Worm (Caenorhabditis elegans) whole organism, young adult: ENCODE data around the gene F08H9.4.

Experiments
- B0019.2 ChIP-seq: fragments of 200-800 bp; sonication (Bioruptor generic); conservative IDR thresholded peaks from 2 replicates; pipeline ENCODE4 v1.3.6; 2022; ENCODE audit warnings: missing genetic modification reagents, missing genetic modification characterization, missing compliant biosample characterization
- C06A6.2 ChIP-seq: fragments of 200-800 bp; sonication (Bioruptor generic); conservative IDR thresholded peaks from 2 replicates; pipeline ENCODE4 v1.3.6; 2022; ENCODE audit warnings: missing genetic modification characterization, missing compliant biosample characterization
- C17E4.6 ChIP-seq: fragments of 200-800 bp; sonication (Bioruptor generic); IDR thresholded peaks from 2 replicates; pipeline ENCODE4 v1.3.6; 2022; ENCODE audit warnings: missing genetic modification reagents, missing genetic modification characterization, missing compliant biosample characterization
- F10E7.11 ChIP-seq: sonication (generic microtip); optimal IDR thresholded peaks from 2 replicates; lab custom pipeline; 2017; ENCODE audit warnings: mild to moderate bottlenecking, missing genetic modification characterization, moderate library complexity, missing compliant biosample characterization
- F33H1.4 ChIP-seq: fragments of 200-800 bp; sonication (Bioruptor generic); IDR thresholded peaks from 2 replicates; pipeline ENCODE4 v1.3.6; 2022; ENCODE audit warnings: missing genetic modification reagents, missing genetic modification characterization, missing compliant biosample characterization
- F39B2.1 ChIP-seq: fragments of 200-800 bp; sonication (Bioruptor generic); IDR thresholded peaks from 2 replicates; pipeline ENCODE4 v1.3.6; 2022; ENCODE audit warnings: missing genetic modification reagents, missing genetic modification characterization, missing compliant biosample characterization
- F52B5.7 ChIP-seq: sonication (generic microtip); optimal IDR thresholded peaks from 2 replicates; lab custom pipeline; 2016; ENCODE audit warnings: mild to moderate bottlenecking, missing genetic modification characterization, missing compliant biosample characterization
- F57A8.1 ChIP-seq: fragments of 200-800 bp; sonication (Bioruptor generic); optimal IDR thresholded peaks from 2 replicates; lab custom pipeline; 2018; ENCODE audit warnings: mild to moderate bottlenecking, missing genetic modification characterization, moderate library complexity, missing compliant biosample characterization
- Y53G8AR.9 ChIP-seq: fragments of 200-800 bp; sonication (Bioruptor generic); conservative IDR thresholded peaks from 2 replicates; pipeline ENCODE4 v1.3.6; 2022; ENCODE audit warnings: missing genetic modification reagents, missing genetic modification characterization, missing compliant biosample characterization
- Y79H2A.3 ChIP-seq: fragments of 200-800 bp; sonication (Bioruptor generic); conservative IDR thresholded peaks from 2 replicates; pipeline ENCODE4 v1.3.6; 2022; ENCODE audit warnings: missing genetic modification reagents, missing genetic modification characterization, missing compliant biosample characterization
- Y95B8A.8 ChIP-seq: fragments of 200-800 bp; sonication (Bioruptor generic); IDR thresholded peaks from 2 replicates; pipeline ENCODE4 v1.3.6; 2022; ENCODE audit warnings: missing genetic modification reagents, missing genetic modification characterization, missing compliant biosample characterization
- ZK185.1 ChIP-seq: sonication (generic microtip); optimal IDR thresholded peaks from 2 replicates; lab custom pipeline; 2016; ENCODE audit warnings: mild to moderate bottlenecking, missing genetic modification characterization, missing compliant biosample characterization; ENCODE audit not compliant: poor library complexity, severe bottlenecking
- akir-1 ChIP-seq: fragments of 200-800 bp; sonication (Bioruptor generic); optimal IDR thresholded peaks from 2 replicates; lab custom pipeline; 2018; ENCODE audit warnings: mild to moderate bottlenecking, missing genetic modification characterization, moderate library complexity, missing compliant biosample characterization
- ama-1 ChIP-seq, 3 experiments: fragments of 150-350 bp in 1 of 3; sonication (generic microtip) in 2 of 3; optimal IDR thresholded peaks; 2 replicates each; lab custom pipeline; 2014 to 2018; ENCODE audit warnings: missing biosample characterization in 2 of 3, missing genetic modification characterization in 2 of 3, missing genetic modification reagents in 2 of 3
- aptf-2 ChIP-seq: fragments of 200-800 bp; sonication (Bioruptor generic); conservative IDR thresholded peaks from 2 replicates; pipeline ENCODE4 v1.3.6; 2022; ENCODE audit warnings: missing genetic modification reagents, missing genetic modification characterization, missing compliant biosample characterization
- aptf-3 ChIP-seq: fragments of 200-800 bp; sonication (Bioruptor generic); IDR thresholded peaks from 2 replicates; pipeline ENCODE4 v1.3.6; 2022; ENCODE audit warnings: missing genetic modification characterization, missing compliant biosample characterization
- attf-3 ChIP-seq: fragments of 200-800 bp; sonication (Bioruptor generic); conservative IDR thresholded peaks from 2 replicates; pipeline ENCODE4 v1.3.6; 2022; ENCODE audit warnings: missing genetic modification reagents, missing genetic modification characterization, missing compliant biosample characterization
- bed-1 ChIP-seq: fragments of 200-800 bp; sonication (Bioruptor generic); IDR thresholded peaks from 2 replicates; pipeline ENCODE4 v1.3.6; 2022; ENCODE audit warnings: missing genetic modification reagents, missing genetic modification characterization, missing compliant biosample characterization
- cebp-1 ChIP-seq, 2 experiments: fragments of 200-800 bp in 1 of 2; sonication (Bioruptor generic) in 1 of 2; sonication (generic microtip) in 1 of 2; IDR thresholded peaks in 1 of 2; optimal IDR thresholded peaks in 1 of 2; 2 replicates each; pipeline versions ENCODE4 v1.3.6 to Lab custom; 2017 to 2022; ENCODE audit warnings: missing compliant biosample characterization in 2 of 2, missing genetic modification characterization in 2 of 2, mild to moderate bottlenecking in 1 of 2, missing genetic modification reagents in 1 of 2, moderate library complexity in 1 of 2
- ceh-27 ChIP-seq: fragments of 200-800 bp; sonication (Bioruptor generic); optimal IDR thresholded peaks from 2 replicates; lab custom pipeline; 2018; ENCODE audit warnings: mild to moderate bottlenecking, missing genetic modification characterization, moderate library complexity, missing compliant biosample characterization
- ceh-79 ChIP-seq: sonication (generic microtip); optimal IDR thresholded peaks from 2 replicates; lab custom pipeline; 2017; ENCODE audit warnings: mild to moderate bottlenecking, missing genetic modification characterization, missing compliant biosample characterization
- ceh-91 ChIP-seq: fragments of 200-800 bp; sonication (Bioruptor generic); IDR thresholded peaks from 2 replicates; pipeline ENCODE4 v1.3.6; 2022; ENCODE audit warnings: missing genetic modification reagents, missing genetic modification characterization, missing compliant biosample characterization
- dpl-1 ChIP-seq: fragments of 150-350 bp; optimal IDR thresholded peaks from 2 replicates; lab custom pipeline; 2014; ENCODE audit warnings: missing biosample characterization, missing genetic modification reagents, missing genetic modification characterization
- gei-17 ChIP-seq: fragments of 200-800 bp; sonication (Bioruptor generic); optimal IDR thresholded peaks from 2 replicates; lab custom pipeline; 2018; ENCODE audit warnings: mild to moderate bottlenecking, missing genetic modification characterization, missing compliant biosample characterization
- him-1 ChIP-seq: sonication (generic microtip); optimal IDR thresholded peaks from 2 replicates; lab custom pipeline; 2016; ENCODE audit warnings: missing genotype, missing genetic modification reagents, missing genetic modification characterization, missing compliant biosample characterization
- hlh-26 ChIP-seq: fragments of 200-800 bp; sonication (Bioruptor generic); conservative IDR thresholded peaks from 2 replicates; pipeline ENCODE4 v1.3.6; 2022; ENCODE audit warnings: missing genetic modification reagents, missing genetic modification characterization, missing compliant biosample characterization
- hrde-1 ChIP-seq: sonication (generic microtip); optimal IDR thresholded peaks from 2 replicates; lab custom pipeline; 2016; ENCODE audit warnings: missing genetic modification characterization, mild to moderate bottlenecking, missing compliant biosample characterization, moderate library complexity, missing genotype, missing genetic modification reagents, borderline replicate concordance
- let-526 ChIP-seq: fragments of 200-800 bp; sonication (Bioruptor generic); IDR thresholded peaks from 2 replicates; pipeline ENCODE4 v1.3.6; 2022; ENCODE audit warnings: missing genetic modification reagents, missing genetic modification characterization, missing compliant biosample characterization
- lin-26 ChIP-seq: fragments of 200-800 bp; sonication (Bioruptor generic); IDR thresholded peaks from 2 replicates; pipeline ENCODE4 v1.3.6; 2022; ENCODE audit warnings: missing genetic modification reagents, missing genetic modification characterization, missing compliant biosample characterization
- lir-1 ChIP-seq: fragments of 200-800 bp; sonication (Bioruptor generic); conservative IDR thresholded peaks from 2 replicates; pipeline ENCODE4 v1.3.6; 2022; ENCODE audit warnings: missing genetic modification reagents, missing genetic modification characterization, missing compliant biosample characterization
- lsl-1 ChIP-seq: fragments of 200-800 bp; sonication (Bioruptor generic); optimal IDR thresholded peaks from 2 replicates; lab custom pipeline; 2018; ENCODE audit warnings: mild to moderate bottlenecking, missing genetic modification characterization, moderate library complexity, missing compliant biosample characterization
- lsy-27 ChIP-seq: sonication (generic microtip); optimal IDR thresholded peaks from 2 replicates; lab custom pipeline; 2017; ENCODE audit warnings: missing genetic modification characterization, mild to moderate bottlenecking, missing compliant biosample characterization, antibody characterized with exemption, missing genotype, borderline replicate concordance; ENCODE audit not compliant: insufficient read depth
- nhr-120 ChIP-seq: fragments of 200-800 bp; sonication (Bioruptor generic); IDR thresholded peaks from 2 replicates; pipeline ENCODE4 v1.3.6; 2022; ENCODE audit warnings: missing genetic modification characterization, missing compliant biosample characterization
- nhr-27 ChIP-seq: fragments of 200-800 bp; sonication (Bioruptor generic); optimal IDR thresholded peaks from 2 replicates; lab custom pipeline; 2018; ENCODE audit warnings: mild to moderate bottlenecking, missing genetic modification characterization, moderate library complexity, missing compliant biosample characterization
- nhr-90 ChIP-seq: sonication (generic microtip); optimal IDR thresholded peaks from 2 replicates; lab custom pipeline; 2016; ENCODE audit warnings: missing genotype, mild to moderate bottlenecking, missing genetic modification characterization, missing compliant biosample characterization
- rcor-1 ChIP-seq: fragments of 200-800 bp; sonication (Bioruptor generic); IDR thresholded peaks from 2 replicates; pipeline ENCODE4 v1.3.6; 2022; ENCODE audit warnings: missing genetic modification reagents, missing genetic modification characterization, missing compliant biosample characterization
- repo-1 ChIP-seq: sonication (generic microtip); optimal IDR thresholded peaks from 2 replicates; lab custom pipeline; 2017; ENCODE audit warnings: mild to moderate bottlenecking, missing genetic modification characterization, missing compliant biosample characterization
- sdz-38 ChIP-seq: sonication (generic microtip); optimal IDR thresholded peaks from 2 replicates; lab custom pipeline; 2016; ENCODE audit warnings: missing genotype, missing genetic modification characterization, missing compliant biosample characterization
- snpc-1.1 ChIP-seq: sonication (generic microtip); optimal IDR thresholded peaks from 2 replicates; lab custom pipeline; 2017; ENCODE audit warnings: missing genetic modification characterization, mild to moderate bottlenecking, missing compliant biosample characterization, antibody characterized with exemption, moderate library complexity, missing genotype, missing genetic modification reagents; ENCODE audit not compliant: insufficient read depth
- somi-1 ChIP-seq: fragments of 200-800 bp; sonication (Bioruptor generic); optimal IDR thresholded peaks from 2 replicates; lab custom pipeline; 2018; ENCODE audit warnings: mild to moderate bottlenecking, missing genetic modification characterization, missing compliant biosample characterization
- sptf-2 ChIP-seq: fragments of 200-800 bp; sonication (Bioruptor generic); optimal IDR thresholded peaks from 2 replicates; lab custom pipeline; 2018; ENCODE audit warnings: mild to moderate bottlenecking, missing genetic modification characterization, missing compliant biosample characterization
- tlf-1 ChIP-seq: fragments of 200-800 bp; sonication (Bioruptor generic); optimal IDR thresholded peaks from 2 replicates; lab custom pipeline; 2018; ENCODE audit warnings: mild to moderate bottlenecking, missing genetic modification characterization, missing compliant biosample characterization
- xnd-1 ChIP-seq: sonication (generic microtip); optimal IDR thresholded peaks from 2 replicates; lab custom pipeline; 2016; ENCODE audit warnings: missing genotype, missing genetic modification reagents, missing genetic modification characterization, missing compliant biosample characterization
- zim-3 ChIP-seq: sonication (generic microtip); optimal IDR thresholded peaks from 2 replicates; lab custom pipeline; 2017; ENCODE audit warnings: mild to moderate bottlenecking, missing genetic modification characterization, moderate library complexity, missing compliant biosample characterization
- ztf-25 ChIP-seq: fragments of 200-800 bp; sonication (Bioruptor generic); IDR thresholded peaks from 2 replicates; pipeline ENCODE4 v1.3.6; 2022; ENCODE audit warnings: missing genetic modification reagents, missing genetic modification characterization, missing compliant biosample characterization
- ztf-26 ChIP-seq: sonication (generic microtip); optimal IDR thresholded peaks from 2 replicates; lab custom pipeline; 2017; ENCODE audit warnings: missing genetic modification characterization, missing compliant biosample characterization

Gene F08H9.4

DNA sequence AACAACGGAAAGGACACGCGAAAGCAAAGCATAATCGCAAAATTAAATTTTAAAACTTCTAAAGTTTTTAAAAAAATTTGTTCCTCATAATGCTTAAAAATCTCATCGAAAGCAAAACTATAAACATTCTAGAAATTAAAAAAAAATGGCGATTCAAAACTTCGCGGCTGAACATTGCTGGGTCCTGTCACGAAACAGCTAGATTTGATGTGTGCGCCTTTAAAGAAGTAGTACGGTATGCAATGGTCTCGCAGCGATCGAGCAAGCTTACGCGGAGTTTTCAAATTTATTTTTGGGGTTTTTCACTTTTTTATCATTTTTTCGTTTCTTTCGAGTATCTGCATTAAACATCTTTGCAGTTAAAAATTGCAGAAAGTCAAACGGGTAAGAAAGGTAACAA lies 7.2 kb downstream of the F08H9.4 start, which contains the start of gene coh-3 (continued):
- no peak for TF ChIP-seq let-526 (GFP tag; lab: Robert Waterston, UW)
- no peak for TF ChIP-seq aptf-3 (GFP tag; lab: Robert Waterston, UW)
- no peak for TF ChIP-seq zim-3 (tag; lab: Kevin White, UChicago)
- no peak for TF ChIP-seq bed-1 (GFP tag; lab: Robert Waterston, UW)
- no peak for TF ChIP-seq lsy-27 (tag; lab: Kevin White, UChicago)
- TF ChIP-seq hrde-1 (tag; lab: Kevin White, UChicago): no peak
- no peak for TF ChIP-seq F57A8.1
- TF ChIP-seq xnd-1 (tag; lab: Kevin White, UChicago): peak; percentile 99
- peak; percentile 99 for TF ChIP-seq lsl-1 (GFP tag; lab: Kevin White, UChicago)
- TF ChIP-seq ztf-25 (GFP tag; lab: Robert Waterston, UW): no peak
- TF ChIP-seq Y95B8A.8: 0 out of 2 replicates have a peak, but pooled peaks have one; percentile 35
- TF ChIP-seq him-1 (tag; lab: Kevin White, UChicago): peak; percentile 53
- peak; percentile 78; the same call in 1 of the 2 replicates for TF ChIP-seq C17E4.6 (GFP tag; lab: Robert Waterston, UW)
- TF ChIP-seq aptf-2 (GFP tag; lab: Robert Waterston, UW): peak; percentile 65; the same call in 1 of the 2 replicates
- peak; percentile 53; the same call in 1 of the 2 replicates for TF ChIP-seq lir-1 (GFP tag; lab: Robert Waterston, UW)
- no peak for TF ChIP-seq ZK185.1 (tag; lab: Kevin White, UChicago)
- TF ChIP-seq repo-1 (tag; lab: Kevin White, UChicago): no peak
- no peak for TF ChIP-seq C06A6.2 (GFP tag; lab: Robert Waterston, UW)
- peak; percentile 87 for TF ChIP-seq snpc-1.1 (tag; lab: Kevin White, UChicago)
- no peak for TF ChIP-seq ama-1 (optimal IDR thresholded peaks at IDR 0.05; lab: Kevin White, UChicago)
- no peak for TF ChIP-seq ama-1 (GFP tag; optimal IDR thresholded peaks at IDR 0.05; lab: Kevin White, UChicago)
- TF ChIP-seq F52B5.7 (tag; lab: Kevin White, UChicago): no peak
- peak; percentile 88 for TF ChIP-seq tlf-1
- peak; percentile 33; the same call in 1 of the 2 replicates for TF ChIP-seq B0019.2 (GFP tag; lab: Robert Waterston, UW)
- TF ChIP-seq ceh-27 (GFP tag; lab: Kevin White, UChicago): no peak
- peak; percentile 96 for TF ChIP-seq ceh-91 (GFP tag; lab: Robert Waterston, UW)
- no peak for TF ChIP-seq F39B2.1 (GFP tag; lab: Robert Waterston, UW)
- no peak for TF ChIP-seq ztf-26 (tag; lab: Kevin White, UChicago)
- no peak for TF ChIP-seq nhr-27 (tag; lab: Kevin White, UChicago)
- TF ChIP-seq F10E7.11: no peak
- no peak for TF ChIP-seq somi-1 (GFP tag; lab: Kevin White, UChicago)
- TF ChIP-seq Y79H2A.3 (GFP tag; lab: Robert Waterston, UW): no peak
- no peak for TF ChIP-seq akir-1 (GFP tag; lab: Kevin White, UChicago)
- no peak for TF ChIP-seq nhr-120
- no peak for TF ChIP-seq gei-17 (GFP tag; lab: Kevin White, UChicago)
- TF ChIP-seq nhr-90 (tag; lab: Kevin White, UChicago): no peak
- TF ChIP-seq sptf-2 (GFP tag; lab: Kevin White, UChicago): no peak
- no peak for TF ChIP-seq cebp-1 (GFP tag; IDR thresholded peaks at IDR 0.05; lab: Robert Waterston, UW)
- TF ChIP-seq cebp-1 (tag; optimal IDR thresholded peaks at IDR 0.05; lab: Kevin White, UChicago): no peak
- no peak for TF ChIP-seq ceh-79 (tag; lab: Kevin White, UChicago)
- no peak for TF ChIP-seq sdz-38
- TF ChIP-seq rcor-1 (GFP tag; lab: Robert Waterston, UW): peak; percentile 76
- TF ChIP-seq F33H1.4: peak; percentile 99
- no peak for TF ChIP-seq attf-3 (GFP tag; lab: Robert Waterston, UW)
- TF ChIP-seq dpl-1 (GFP tag; lab: Kevin White, UChicago): peak; percentile 90
- no peak for TF ChIP-seq lin-26
- TF ChIP-seq Y53G8AR.9 (GFP tag; lab: Robert Waterston, UW): peak; percentile 81
- TF ChIP-seq hlh-26 (GFP tag; lab: Robert Waterston, UW): no peak
